Worm (Caenorhabditis elegans): Measurements from ENCODE around the gene tag-51.

DNA sequence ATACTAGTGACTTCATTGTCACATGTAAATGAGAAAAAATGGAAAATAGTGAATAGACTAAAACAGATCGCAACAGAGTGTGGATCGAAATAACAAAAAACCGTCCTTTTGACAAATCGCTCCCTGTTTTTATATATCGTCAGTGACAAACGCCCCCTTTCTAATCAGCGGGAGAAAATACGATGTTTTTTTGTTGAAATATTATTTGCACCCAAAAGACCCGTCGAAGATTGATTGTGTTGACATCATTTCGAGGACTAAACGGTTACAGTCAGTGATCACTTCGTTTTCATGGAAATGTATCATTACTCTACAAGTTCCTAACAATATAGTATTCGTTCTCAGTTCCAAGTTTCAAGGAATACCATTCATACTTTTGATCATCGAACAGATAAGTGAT is 14.5 kb upstream of the tag-51 start, which contains the start of gene dos-3:
- TF ChIP-seq dpff-1 (tag; optimal IDR thresholded peaks at IDR 0.05) (no peak), sptf-2 (GFP tag; optimal IDR thresholded peaks at IDR 0.05) (no peak), athp-1 (tag; optimal IDR thresholded peaks at IDR 0.05) (no peak), lsy-27 (tag; optimal IDR thresholded peaks at IDR 0.05; ENCODE audit: borderline replicate concordance, insufficient read depth) (no peak), B0261.1 (tag; optimal IDR thresholded peaks at IDR 0.05) (no peak), lin-26 (GFP tag; IDR thresholded peaks at IDR 0.05) (no peak), him-1 (tag; optimal IDR thresholded peaks at IDR 0.05) (no peak), gei-17 (GFP tag; optimal IDR thresholded peaks at IDR 0.05) (no peak), rcor-1 (GFP tag; IDR thresholded peaks at IDR 0.05) (no peak), snpc-4 (GFP tag; optimal IDR thresholded peaks at IDR 0.05) (no peak), snpc-4 (tag; optimal IDR thresholded peaks at IDR 0.05) (no peak), fkh-3 (tag; optimal IDR thresholded peaks at IDR 0.05) (no peak), unc-130 (GFP tag; optimal IDR thresholded peaks at IDR 0.05) (no peak), ceh-40 (GFP tag; IDR thresholded peaks at IDR 0.05) (no peak)

Data from whole organism, young adult.